Worm (Caenorhabditis elegans) whole organism, midembryonic: ENCODE results near the gene nspb-7.

ENCODE experiments used
- T22C8.4 ChIP-seq: fragments of 200-800 bp; sonication (Bioruptor generic); IDR thresholded peaks from 2 replicates; pipeline ENCODE4 v1.3.6; 2022; ENCODE audit warnings: missing genetic modification characterization, missing compliant biosample characterization
- flt-1 ChIP-seq: fragments of 200-800 bp; sonication (Bioruptor generic); IDR thresholded peaks from 2 replicates; pipeline ENCODE4 v1.3.6; 2022; ENCODE audit warnings: missing genetic modification characterization, missing compliant biosample characterization
- klf-2 ChIP-seq: fragments of 200-800 bp; sonication (Bioruptor generic); conservative IDR thresholded peaks from 2 replicates; pipeline ENCODE4 v1.3.6; 2022; ENCODE audit warnings: missing genetic modification reagents, missing genetic modification characterization, missing compliant biosample characterization
- ztf-29 ChIP-seq: fragments of 200-800 bp; sonication (Bioruptor generic); IDR thresholded peaks from 2 replicates; pipeline ENCODE4 v1.3.6; 2022; ENCODE audit warnings: missing genetic modification reagents, missing genetic modification characterization, missing compliant biosample characterization

- TF ChIP-seq klf-2 (GFP tag; lab: Robert Waterston, UW): no peak
- no peak for TF ChIP-seq ztf-29
- no peak for TF ChIP-seq T22C8.4 (GFP tag; lab: Robert Waterston, UW)
- no peak for TF ChIP-seq flt-1 (GFP tag; lab: Robert Waterston, UW)
These were observed 13.6 kb downstream of the nspb-7 start, which contains the start of gene C01G12.7 for ce11 chrII:14591699-14592098.
